Worm (Caenorhabditis elegans) whole organism, L4 larva: ENCODE data around the gene F46H5.5.
A peak's percentile ranks its signal among the peaks of the same experiment; 100 is the strongest.

Experiments
- F44E2.7 ChIP-seq: fragments of 200-800 bp; sonication (Bioruptor generic); IDR thresholded peaks from 2 replicates; pipeline ENCODE4 v2.1.2; 2022; ENCODE audit warnings: missing genetic modification characterization, missing compliant biosample characterization
- T20F7.1 ChIP-seq: fragments of 200-800 bp; sonication (Bioruptor generic); optimal IDR thresholded peaks from 2 replicates; lab custom pipeline; 2018; ENCODE audit warnings: mild to moderate bottlenecking, missing genetic modification characterization, missing compliant biosample characterization
- Y105C5A.15 ChIP-seq: fragments of 200-800 bp; sonication (Bioruptor generic); IDR thresholded peaks from 2 replicates; pipeline ENCODE4 v1.3.6; 2022; ENCODE audit warnings: missing genetic modification characterization, missing compliant biosample characterization
- Y5F2A.4 ChIP-seq: fragments of 200-800 bp; sonication (Bioruptor generic); optimal IDR thresholded peaks from 2 replicates; lab custom pipeline; 2018; ENCODE audit warnings: mild to moderate bottlenecking, missing genetic modification characterization, missing compliant biosample characterization
- Y75B8A.6 ChIP-seq: fragments of 200-800 bp; sonication (Bioruptor generic); IDR thresholded peaks from 2 replicates; pipeline ENCODE4 v1.3.6; 2022; ENCODE audit warnings: missing genetic modification reagents, missing genetic modification characterization, missing compliant biosample characterization
- ZK546.5 ChIP-seq, 2 experiments: sonication (generic microtip); optimal IDR thresholded peaks; 2 replicates each; lab custom pipeline; 2017; ENCODE audit warnings: missing biosample characterization in 2 of 2, missing genetic modification characterization in 2 of 2
- ceh-20 ChIP-seq: fragments of 200-800 bp; sonication (Bioruptor generic); IDR thresholded peaks from 2 replicates; pipeline ENCODE4 v1.3.6; 2022; ENCODE audit warnings: missing genetic modification reagents, missing genetic modification characterization, missing compliant biosample characterization
- ceh-28 ChIP-seq: fragments of 150-350 bp; optimal IDR thresholded peaks from 2 replicates; lab custom pipeline; 2014; ENCODE audit warnings: missing biosample characterization, missing genetic modification reagents, missing genetic modification characterization
- ceh-32 ChIP-seq: sonication (generic microtip); optimal IDR thresholded peaks from 2 replicates; lab custom pipeline; 2016; ENCODE audit warnings: mild to moderate bottlenecking, missing genetic modification characterization, missing compliant biosample characterization; ENCODE audit not compliant: poor library complexity
- ceh-82 ChIP-seq: sonication (generic microtip); optimal IDR thresholded peaks from 2 replicates; lab custom pipeline; 2017; ENCODE audit warnings: missing biosample characterization, missing genetic modification characterization
- ctbp-1 ChIP-seq: fragments of 200-800 bp; sonication (Bioruptor generic); IDR thresholded peaks from 2 replicates; pipeline ENCODE4 v1.3.6; 2022; ENCODE audit warnings: missing genetic modification reagents, missing genetic modification characterization, missing compliant biosample characterization
- daf-12 ChIP-seq: fragments of 150-350 bp; optimal IDR thresholded peaks from 2 replicates; lab custom pipeline; 2014; ENCODE audit warnings: missing biosample characterization, missing genetic modification reagents, missing genetic modification characterization
- daf-16 ChIP-seq, 3 experiments: sonication (generic microtip); optimal IDR thresholded peaks; 2 replicates each; lab custom pipeline; 2016 to 2017; ENCODE audit warnings: missing genetic modification characterization in 3 of 3, missing genetic modification reagents in 3 of 3, mild to moderate bottlenecking in 2 of 3, missing compliant biosample characterization in 2 of 3, missing biosample characterization in 1 of 3, moderate library complexity in 1 of 3
- daf-8 ChIP-seq: fragments of 200-800 bp; sonication (Bioruptor generic); IDR thresholded peaks from 2 replicates; pipeline ENCODE4 v1.3.6; 2022; ENCODE audit warnings: missing genetic modification characterization, missing compliant biosample characterization
- dmd-6 ChIP-seq: fragments of 200-800 bp; sonication (Bioruptor generic); IDR thresholded peaks from 2 replicates; pipeline ENCODE4 v1.3.6; 2022; ENCODE audit warnings: missing genetic modification reagents, missing genetic modification characterization, missing compliant biosample characterization
- dmd-8 ChIP-seq: fragments of 200-800 bp; sonication (Bioruptor generic); IDR thresholded peaks from 2 replicates; pipeline ENCODE4 v1.3.6; 2022; ENCODE audit warnings: missing genetic modification characterization, missing compliant biosample characterization
- dmd-9 ChIP-seq: fragments of 200-800 bp; sonication (Bioruptor generic); IDR thresholded peaks from 2 replicates; pipeline ENCODE4 v1.3.6; 2022; ENCODE audit warnings: missing genetic modification reagents, missing genetic modification characterization, missing compliant biosample characterization
- egl-27 ChIP-seq: sonication (generic microtip); optimal IDR thresholded peaks from 3 replicates; lab custom pipeline; 2017; ENCODE audit warnings: missing biosample characterization, missing genetic modification reagents, missing genetic modification characterization
- fkh-10 ChIP-seq: fragments of 150-350 bp; optimal IDR thresholded peaks from 2 replicates; lab custom pipeline; 2014; ENCODE audit warnings: missing biosample characterization, missing genetic modification reagents, missing genetic modification characterization
- hif-1 ChIP-seq, 2 experiments: sonication (generic microtip); optimal IDR thresholded peaks; 2 replicates each; lab custom pipeline; 2016 to 2017; ENCODE audit warnings: missing compliant biosample characterization in 2 of 2, missing genetic modification characterization in 2 of 2, missing genetic modification reagents in 2 of 2, missing genotype in 2 of 2, mild to moderate bottlenecking in 1 of 2
- hlh-11 ChIP-seq: fragments of 200-800 bp; sonication (Bioruptor generic); optimal IDR thresholded peaks from 2 replicates; lab custom pipeline; 2018; ENCODE audit warnings: mild to moderate bottlenecking, missing genetic modification characterization, missing compliant biosample characterization
- hlh-30 ChIP-seq: sonication (generic microtip); optimal IDR thresholded peaks from 2 replicates; lab custom pipeline; 2017; ENCODE audit warnings: antibody characterized with exemption, mild to moderate bottlenecking, missing genetic modification characterization, missing compliant biosample characterization; ENCODE audit not compliant: insufficient read depth
- lin-1 ChIP-seq: fragments of 200-800 bp; sonication (Bioruptor generic); IDR thresholded peaks from 2 replicates; pipeline ENCODE4 v1.3.6; 2022; ENCODE audit warnings: missing genetic modification reagents, missing genetic modification characterization, missing compliant biosample characterization
- lin-39 ChIP-seq: fragments of 150-350 bp; optimal IDR thresholded peaks from 2 replicates; lab custom pipeline; 2014; ENCODE audit warnings: missing biosample characterization, missing genetic modification reagents, missing genetic modification characterization
- lsy-2 ChIP-seq, 2 experiments: fragments of 150-350 bp in 1 of 2; sonication (generic microtip) in 1 of 2; optimal IDR thresholded peaks; 2 replicates each; lab custom pipeline; 2014 to 2017; ENCODE audit warnings: missing biosample characterization in 2 of 2, missing genetic modification characterization in 2 of 2
- mes-2 ChIP-seq: sonication (generic microtip); optimal IDR thresholded peaks from 2 replicates; lab custom pipeline; 2016; ENCODE audit warnings: missing genotype, mild to moderate bottlenecking, missing genetic modification characterization, missing compliant biosample characterization; ENCODE audit not compliant: poor library complexity, severe bottlenecking
- nhr-102 ChIP-seq: sonication (generic microtip); optimal IDR thresholded peaks from 2 replicates; lab custom pipeline; 2016; ENCODE audit warnings: mild to moderate bottlenecking, missing genetic modification characterization, moderate library complexity, missing compliant biosample characterization
- nhr-11 ChIP-seq: fragments of 150-350 bp; optimal IDR thresholded peaks from 2 replicates; lab custom pipeline; 2014; ENCODE audit warnings: missing biosample characterization, missing genetic modification characterization
- nhr-6 ChIP-seq: fragments of 150-350 bp; optimal IDR thresholded peaks from 2 replicates; lab custom pipeline; 2014; ENCODE audit warnings: missing biosample characterization, missing genetic modification characterization
- nhr-76 ChIP-seq: fragments of 150-350 bp; optimal IDR thresholded peaks from 2 replicates; lab custom pipeline; 2014; ENCODE audit warnings: missing biosample characterization, missing genetic modification characterization
- pha-4 ChIP-seq, 2 experiments: fragments of 150-350 bp in 1 of 2; fragments of 200-800 bp in 1 of 2; sonication (Bioruptor generic) in 1 of 2; IDR thresholded peaks in 1 of 2; optimal IDR thresholded peaks in 1 of 2; 2 replicates each; pipeline versions ENCODE4 v1.3.6 to Lab custom; 2014 to 2022; ENCODE audit warnings: missing genetic modification characterization in 2 of 2, missing genetic modification reagents in 2 of 2, missing biosample characterization in 1 of 2, missing compliant biosample characterization in 1 of 2
- php-3 ChIP-seq: fragments of 200-800 bp; sonication (Bioruptor generic); IDR thresholded peaks from 2 replicates; pipeline ENCODE4 v1.3.6; 2022; ENCODE audit warnings: missing genetic modification reagents, missing genetic modification characterization, missing compliant biosample characterization
- saeg-2 ChIP-seq: fragments of 200-800 bp; sonication (Bioruptor generic); IDR thresholded peaks from 2 replicates; pipeline ENCODE4 v1.3.6; 2022; ENCODE audit warnings: missing genetic modification reagents, missing genetic modification characterization, missing compliant biosample characterization
- set-16 ChIP-seq: fragments of 200-800 bp; sonication (Bioruptor generic); IDR thresholded peaks from 2 replicates; pipeline ENCODE4 v1.3.6; 2022; ENCODE audit warnings: missing genetic modification reagents, missing genetic modification characterization, missing compliant biosample characterization
- snpc-1.2 ChIP-seq: fragments of 200-800 bp; sonication (Bioruptor generic); IDR thresholded peaks from 2 replicates; pipeline ENCODE4 v1.3.6; 2022; ENCODE audit warnings: missing genetic modification reagents, missing genetic modification characterization, missing compliant biosample characterization
- tra-1 ChIP-seq: fragments of 200-800 bp; sonication (Bioruptor generic); IDR thresholded peaks from 2 replicates; pipeline ENCODE4 v1.3.6; 2022; ENCODE audit warnings: missing genetic modification reagents, missing genetic modification characterization, missing compliant biosample characterization
- unc-39 ChIP-seq: sonication (generic microtip); optimal IDR thresholded peaks from 2 replicates; lab custom pipeline; 2017; ENCODE audit warnings: missing biosample characterization, missing genetic modification characterization
- unc-62 ChIP-seq, 3 experiments: fragments of 150-350 bp in 1 of 3; sonication (generic microtip); optimal IDR thresholded peaks in 2 of 3; peaks in 1 of 3; 1 replicate in 1 of 3; 2 replicates in 2 of 3; lab custom pipeline; 2014 to 2017; ENCODE audit warnings: missing biosample characterization in 3 of 3, missing genetic modification characterization in 3 of 3, missing genetic modification reagents in 3 of 3, missing genotype in 1 of 3
- zag-1 ChIP-seq: fragments of 150-350 bp; optimal IDR thresholded peaks from 2 replicates; lab custom pipeline; 2014; ENCODE audit warnings: missing biosample characterization, missing genetic modification characterization
- zfp-2 ChIP-seq: sonication (generic microtip); optimal IDR thresholded peaks from 2 replicates; lab custom pipeline; 2016; ENCODE audit warnings: mild to moderate bottlenecking, missing genetic modification characterization, missing compliant biosample characterization
- zfp-3 ChIP-seq: fragments of 200-800 bp; sonication (Bioruptor generic); conservative IDR thresholded peaks from 2 replicates; pipeline ENCODE4 v1.3.6; 2022; ENCODE audit warnings: missing genetic modification reagents, missing genetic modification characterization, missing compliant biosample characterization
- zip-11 ChIP-seq: fragments of 200-800 bp; sonication (Bioruptor generic); IDR thresholded peaks from 2 replicates; pipeline ENCODE4 v1.3.6; 2022; ENCODE audit warnings: missing genetic modification characterization, missing compliant biosample characterization
- ztf-11 ChIP-seq: fragments of 150-350 bp; optimal IDR thresholded peaks from 2 replicates; lab custom pipeline; 2014; ENCODE audit warnings: missing biosample characterization, missing genetic modification characterization

Gene F46H5.5

DNA sequence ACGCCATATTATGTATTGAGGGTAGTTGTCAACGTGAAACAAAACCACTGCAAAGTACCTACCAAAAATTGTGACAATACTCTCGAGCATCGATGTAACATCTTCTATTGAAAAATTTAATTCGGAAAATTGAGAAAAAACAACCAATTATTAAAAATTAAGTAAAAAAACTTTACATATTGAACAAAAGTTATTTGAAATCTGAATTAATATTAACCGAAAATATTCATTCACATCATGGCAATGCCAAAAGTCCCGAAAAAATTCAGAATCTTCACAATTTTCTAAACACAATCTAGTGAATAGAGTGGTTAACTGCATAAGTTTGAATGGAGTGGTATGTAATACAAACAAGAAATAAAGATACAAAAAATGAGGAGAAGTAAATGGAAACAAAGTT is 18.2 kb downstream of the F46H5.5 start, which contains the start of gene F46H5.3:
F46H5.3 (minus strand) TSS at position 101 of the 400 bp plus-strand sequence.
- TF ChIP-seq ceh-28 (tag; lab: Kevin White, UChicago) (no peak), lin-39 (tag; lab: Kevin White, UChicago) (no peak), fkh-10 (GFP tag; lab: Kevin White, UChicago) (no peak), ctbp-1 (GFP tag; lab: Robert Waterston, UW) (no peak), unc-62 (GFP tag; optimal IDR thresholded peaks at IDR 0.05 in 1 of 2; lab: Kevin White, UChicago) (peak in 1 of 2 experiments; percentile 21), unc-62 (tag; optimal IDR thresholded peaks at IDR 0.05; lab: Kevin White, UChicago) (no peak)

DNA sequence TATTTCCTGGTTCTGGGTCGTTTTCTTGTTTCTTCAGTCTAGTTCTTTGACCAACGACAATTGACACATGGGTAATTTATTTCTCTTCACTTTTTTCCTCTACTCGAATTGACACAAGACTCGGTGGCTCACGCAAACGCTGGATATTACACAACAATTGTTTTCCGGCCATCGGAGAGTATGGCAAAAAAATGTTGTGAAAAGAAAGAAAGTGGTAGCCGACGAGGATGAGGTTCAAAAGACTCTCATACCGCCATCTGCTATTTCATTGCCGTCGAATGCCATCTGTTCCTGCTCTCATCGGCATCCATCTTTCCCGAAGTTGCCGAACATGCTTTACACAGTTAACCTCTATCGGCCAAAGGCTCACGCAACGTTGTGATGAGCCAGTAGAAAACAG is 20.1 kb downstream of the F46H5.5 start:
- TF ChIP-seq daf-12 (tag; lab: Kevin White, UChicago) (no peak), nhr-11 (tag; lab: Kevin White, UChicago) (peak; percentile 63), zfp-3 (no peak), zip-11 (GFP tag; lab: Robert Waterston, UW) (no peak), ZK546.5 (tag; optimal IDR thresholded peaks at IDR 0.05; lab: Kevin White, UChicago) (no peak), F44E2.7 (no peak), php-3 (no peak), ceh-82 (no peak), daf-16 (GFP tag; optimal IDR thresholded peaks at IDR 0.05; lab: Kevin White, UChicago) (peak in 1 of 2 experiments; percentile 90), daf-16 (tag; optimal IDR thresholded peaks at IDR 0.05; lab: Kevin White, UChicago) (no peak), ctbp-1 (GFP tag; lab: Robert Waterston, UW) (no peak), unc-62 (GFP tag; optimal IDR thresholded peaks at IDR 0.05 in 1 of 2; lab: Kevin White, UChicago) (peak in 1 of 2 experiments; percentile 96), unc-62 (tag; optimal IDR thresholded peaks at IDR 0.05; lab: Kevin White, UChicago) (no peak), hlh-30 (tag; lab: Kevin White, UChicago) (peak; percentile 26), hlh-11 (tag; lab: Kevin White, UChicago) (peak; percentile 70), ceh-20 (GFP tag; lab: Robert Waterston, UW) (no peak), Y75B8A.6 (no peak)

DNA sequence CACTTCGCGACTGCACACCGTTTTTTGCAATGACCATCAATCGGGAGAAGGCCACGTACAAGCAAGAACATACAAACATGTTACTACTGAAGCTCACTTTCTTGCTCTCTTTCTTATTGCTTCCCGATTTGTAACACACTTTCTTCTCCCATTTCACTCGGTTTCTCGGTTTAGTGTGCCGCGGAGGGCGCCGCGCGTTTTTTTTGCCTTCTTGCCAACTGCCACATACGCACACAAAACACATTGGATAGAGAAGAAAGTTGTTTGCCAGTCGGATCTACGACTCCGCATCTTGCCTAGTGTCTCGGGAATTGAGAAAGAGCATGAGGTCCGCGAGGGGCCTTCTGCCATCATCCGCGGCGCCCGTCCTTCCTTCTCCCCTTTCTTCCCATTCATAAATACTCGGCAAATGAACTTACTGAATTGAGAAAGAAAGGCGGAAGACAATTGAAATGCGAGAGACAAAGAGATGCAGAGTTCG is 22.0 kb downstream of the F46H5.5 start:
- peak; percentile 37 for TF ChIP-seq nhr-6
- no peak for TF ChIP-seq zip-11 (GFP tag; lab: Robert Waterston, UW)
- TF ChIP-seq ZK546.5 (tag; optimal IDR thresholded peaks at IDR 0.05; lab: Kevin White, UChicago): no peak
- no peak for TF ChIP-seq ztf-11 (tag; lab: Kevin White, UChicago)
- TF ChIP-seq egl-27 (tag; lab: Kevin White, UChicago): no peak
- TF ChIP-seq zfp-2: no peak
- peak; percentile 7 for TF ChIP-seq mes-2 (tag; lab: Kevin White, UChicago)
- peak in 1 of 2 experiments; percentile 78 for TF ChIP-seq hif-1 (tag; optimal IDR thresholded peaks at IDR 0.05; lab: Kevin White, UChicago)
- TF ChIP-seq nhr-76 (tag; lab: Kevin White, UChicago): no peak
- peak; percentile 37 for TF ChIP-seq hlh-30 (tag; lab: Kevin White, UChicago)
- TF ChIP-seq Y5F2A.4 (GFP tag; lab: Kevin White, UChicago): no peak
- TF ChIP-seq pha-4 (GFP tag; IDR thresholded peaks at IDR 0.05; lab: Robert Waterston, UW): no peak
- no peak for TF ChIP-seq pha-4 (tag; optimal IDR thresholded peaks at IDR 0.05; lab: Kevin White, UChicago)
- no peak for TF ChIP-seq Y105C5A.15
- TF ChIP-seq F44E2.7: no peak
- peak; percentile 98 for TF ChIP-seq fkh-10 (GFP tag; lab: Kevin White, UChicago)
- no peak for TF ChIP-seq dmd-9
- peak; percentile 51; the same call in 1 of the 2 replicates for TF ChIP-seq dmd-6
- no peak for TF ChIP-seq tra-1 (GFP tag; lab: Robert Waterston, UW)
- no peak for TF ChIP-seq daf-8 (GFP tag; lab: Robert Waterston, UW)
- TF ChIP-seq ceh-32: no peak
- TF ChIP-seq T20F7.1: no peak
- TF ChIP-seq zag-1 (tag; lab: Kevin White, UChicago): no peak
- TF ChIP-seq ctbp-1 (GFP tag; lab: Robert Waterston, UW): peak; percentile 59; the same call in 1 of the 2 replicates
- no peak for TF ChIP-seq dmd-8 (GFP tag; lab: Robert Waterston, UW)
- TF ChIP-seq set-16 (GFP tag; lab: Robert Waterston, UW): peak; percentile 60
- TF ChIP-seq unc-39 (tag; lab: Kevin White, UChicago): no peak
- TF ChIP-seq lsy-2 (tag; optimal IDR thresholded peaks at IDR 0.05; lab: Kevin White, UChicago): peak in 1 of 2 experiments; percentile 29
- TF ChIP-seq saeg-2: no peak
- TF ChIP-seq lin-39 (tag; lab: Kevin White, UChicago): no peak
- peak; percentile 30; the same call in 1 of the 2 replicates for TF ChIP-seq snpc-1.2 (GFP tag; lab: Robert Waterston, UW)
- 0 out of 2 replicates have a peak, but pooled peaks have one; percentile 22 for TF ChIP-seq lin-1
- TF ChIP-seq nhr-102: no peak
